Fruit fly (Drosophila melanogaster) whole organism, embryonic: ENCODE results near the gene Bhmt.

Experiments
- B-H1 ChIP-seq: fragments of 200-800 bp; sonication (Bioruptor generic); IDR thresholded peaks from 3 replicates; pipeline ENCODE4 v1.3.6; 2022; ENCODE audit warnings: missing biosample characterization, missing genetic modification characterization
- Blimp-1 ChIP-seq: fragments of 200-800 bp; sonication (Bioruptor generic); optimal IDR thresholded peaks from 3 replicates; lab custom pipeline; 2018; ENCODE audit warnings: missing biosample characterization, missing genetic modification characterization, mild to moderate bottlenecking, moderate library complexity, missing genetic modification reagents
- CG10267 ChIP-seq: fragments of 200-800 bp; sonication (Bioruptor generic); optimal IDR thresholded peaks from 2 replicates; lab custom pipeline; 2018; ENCODE audit warnings: missing biosample characterization, mild to moderate bottlenecking, missing genetic modification characterization, moderate library complexity
- CG10274 ChIP-seq: fragments of 200-800 bp; sonication (Bioruptor generic); optimal IDR thresholded peaks from 3 replicates; lab custom pipeline; 2017; ENCODE audit warnings: missing biosample characterization, mild to moderate bottlenecking, missing genetic modification characterization
- CG11398 ChIP-seq: fragments of 200-800 bp; sonication (Bioruptor generic); optimal IDR thresholded peaks from 2 replicates; lab custom pipeline; 2016; ENCODE audit warnings: missing biosample characterization, missing genetic modification characterization
- CG12104 ChIP-seq: fragments of 200-800 bp; sonication (Bioruptor generic); optimal IDR thresholded peaks from 3 replicates; lab custom pipeline; 2016; ENCODE audit warnings: missing biosample characterization, missing genetic modification characterization
- CG14710 ChIP-seq: fragments of 200-800 bp; sonication (Bioruptor generic); optimal IDR thresholded peaks from 3 replicates; lab custom pipeline; 2019; ENCODE audit warnings: missing biosample characterization, mild to moderate bottlenecking, missing genetic modification characterization, moderate library complexity
- CG14860 ChIP-seq: fragments of 200-800 bp; sonication (Bioruptor generic); IDR thresholded peaks from 3 replicates; pipeline ENCODE4 v1.3.6; 2022; ENCODE audit warnings: missing biosample characterization, missing genetic modification characterization; ENCODE audit not compliant: partially characterized antibody
- CG18262 ChIP-seq: fragments of 200-800 bp; optimal IDR thresholded peaks from 3 replicates; lab custom pipeline; 2019; ENCODE audit warnings: missing biosample characterization, mild to moderate bottlenecking, missing genetic modification characterization, moderate library complexity
- CG18764 ChIP-seq: fragments of 200-800 bp; sonication (Bioruptor generic); optimal IDR thresholded peaks from 3 replicates; lab custom pipeline; 2016; ENCODE audit warnings: missing biosample characterization, missing genetic modification characterization
- CG2116 ChIP-seq: fragments of 200-800 bp; sonication (Bioruptor generic); optimal IDR thresholded peaks from 3 replicates; lab custom pipeline; 2018; ENCODE audit warnings: missing biosample characterization, mild to moderate bottlenecking, missing genetic modification characterization
- CG3163 ChIP-seq: fragments of 200-800 bp; sonication (Bioruptor generic); optimal IDR thresholded peaks from 3 replicates; lab custom pipeline; 2016; ENCODE audit warnings: missing biosample characterization, missing genetic modification characterization
- CG32767 ChIP-seq: fragments of 200-800 bp; sonication (Bioruptor generic); IDR thresholded peaks from 2 replicates; pipeline ENCODE4 v1.3.6; 2022; ENCODE audit warnings: missing biosample characterization, missing genetic modification characterization
- CG3281 ChIP-seq: fragments of 200-800 bp; sonication (Bioruptor generic); optimal IDR thresholded peaks from 3 replicates; lab custom pipeline; 2017; ENCODE audit warnings: missing biosample characterization, mild to moderate bottlenecking, missing genetic modification characterization
- CG33557 ChIP-seq: fragments of 200-800 bp; sonication (Bioruptor generic); optimal IDR thresholded peaks from 2 replicates; lab custom pipeline; 2019; ENCODE audit warnings: missing biosample characterization, mild to moderate bottlenecking, missing genetic modification characterization, moderate library complexity
- CG34224 ChIP-seq: fragments of 200-800 bp; sonication (Bioruptor generic); IDR thresholded peaks from 3 replicates; pipeline ENCODE4 v1.3.6; 2022; ENCODE audit warnings: missing biosample characterization, missing genetic modification characterization; ENCODE audit not compliant: partially characterized antibody
- CG34422 ChIP-seq: fragments of 200-800 bp; sonication (Bioruptor generic); IDR thresholded peaks from 3 replicates; pipeline ENCODE4 v1.3.6; 2022; ENCODE audit warnings: missing biosample characterization, missing genetic modification characterization
- CG3726 ChIP-seq: fragments of 200-800 bp; sonication (Bioruptor generic); IDR thresholded peaks from 3 replicates; pipeline ENCODE4, ENCODE4 v1.3.6; 2022; ENCODE audit warnings: missing biosample characterization, missing genetic modification characterization
- CG3995 ChIP-seq: fragments of 200-800 bp; sonication (Bioruptor generic); optimal IDR thresholded peaks from 3 replicates; lab custom pipeline; 2016; ENCODE audit warnings: missing biosample characterization, missing genetic modification characterization
- CG4404 ChIP-seq: fragments of 200-800 bp; sonication (Bioruptor generic); IDR thresholded peaks from 2 replicates; pipeline ENCODE4 v1.3.6; 2022; ENCODE audit warnings: missing biosample characterization, missing genetic modification characterization
- CG5245 ChIP-seq: fragments of 200-800 bp; sonication (Bioruptor generic); optimal IDR thresholded peaks from 3 replicates; lab custom pipeline; 2016; ENCODE audit warnings: missing biosample characterization, missing genetic modification characterization
- CG6654 ChIP-seq: fragments of 200-800 bp; sonication (Bioruptor generic); optimal IDR thresholded peaks from 2 replicates; lab custom pipeline; 2017; ENCODE audit warnings: missing biosample characterization, mild to moderate bottlenecking, missing genetic modification characterization
- CG6689 ChIP-seq: fragments of 200-800 bp; sonication (Bioruptor generic); IDR thresholded peaks from 2 replicates; pipeline ENCODE4 v1.3.6; 2022; ENCODE audit warnings: missing biosample characterization, missing genetic modification characterization
- CG8765 ChIP-seq: fragments of 200-800 bp; sonication (Bioruptor generic); IDR thresholded peaks from 2 replicates; pipeline ENCODE4 v1.3.6; 2022; ENCODE audit warnings: missing biosample characterization, missing genetic modification characterization
- CG9727 ChIP-seq: fragments of 200-800 bp; sonication (Bioruptor generic); optimal IDR thresholded peaks from 3 replicates; lab custom pipeline; 2017; ENCODE audit warnings: missing biosample characterization, mild to moderate bottlenecking, missing genetic modification characterization
- Dip2 ChIP-seq: fragments of 200-800 bp; sonication (Bioruptor generic); IDR thresholded peaks from 2 replicates; pipeline ENCODE4 v1.3.6; 2022; ENCODE audit warnings: missing biosample characterization, missing genetic modification characterization
- Fer1 ChIP-seq: fragments of 200-800 bp; sonication (Bioruptor generic); optimal IDR thresholded peaks from 2 replicates; lab custom pipeline; 2017; ENCODE audit warnings: missing biosample characterization, mild to moderate bottlenecking, missing genetic modification characterization
- Lpt ChIP-seq: fragments of >200 bp; optimal IDR thresholded peaks from 2 replicates; lab custom pipeline; 2018; ENCODE audit warnings: missing biosample characterization, missing genetic modification characterization
- Mad ChIP-seq: fragments of 200-800 bp; sonication (Bioruptor generic); optimal IDR thresholded peaks from 2 replicates; lab custom pipeline; 2016; ENCODE audit warnings: missing biosample characterization, missing genetic modification characterization
- Stat92E ChIP-seq, 3 experiments: fragments of >200 bp in 2 of 3; fragments of 200-800 bp in 1 of 3; sonication (Bioruptor generic) in 1 of 3; optimal IDR thresholded peaks; 2 replicates each; lab custom pipeline; 2017 to 2019; ENCODE audit warnings: missing biosample characterization in 3 of 3, missing genetic modification characterization in 3 of 3, mild to moderate bottlenecking in 1 of 3, moderate library complexity in 1 of 3
- TFAM ChIP-seq: fragments of 200-800 bp; sonication (Bioruptor generic); optimal IDR thresholded peaks from 2 replicates; lab custom pipeline; 2017; ENCODE audit warnings: missing biosample characterization, missing genetic modification characterization, inconsistent platforms
- Trl ChIP-seq, 3 experiments: fragments of >200 bp in 2 of 3; fragments of 200-800 bp in 1 of 3; sonication (Bioruptor generic) in 1 of 3; optimal IDR thresholded peaks; 2 replicates in 1 of 3; 3 replicates in 2 of 3; lab custom pipeline; 2016 to 2017; ENCODE audit warnings: missing biosample characterization in 1 of 3, missing genetic modification characterization in 1 of 3
- bowl ChIP-seq: fragments of 200-800 bp; sonication (Bioruptor generic); IDR thresholded peaks from 2 replicates; pipeline ENCODE4 v1.3.6; 2022; ENCODE audit warnings: missing biosample characterization, missing genetic modification characterization
- cas ChIP-seq: fragments of 200-800 bp; sonication (Bioruptor generic); IDR thresholded peaks from 2 replicates; pipeline ENCODE4 v1.3.6; 2022; ENCODE audit warnings: missing biosample characterization, missing genetic modification characterization
- corto ChIP-seq: fragments of 200-800 bp; sonication (Bioruptor generic); optimal IDR thresholded peaks from 2 replicates; lab custom pipeline; 2016; ENCODE audit warnings: missing biosample characterization, mild to moderate bottlenecking, missing genetic modification characterization, moderate library complexity
- dmrt99B ChIP-seq: fragments of 200-800 bp; sonication (Bioruptor generic); optimal IDR thresholded peaks from 2 replicates; lab custom pipeline; 2018; ENCODE audit warnings: missing biosample characterization, mild to moderate bottlenecking, missing genetic modification characterization, moderate library complexity
- eyg ChIP-seq: fragments of 200-800 bp; sonication (Bioruptor generic); optimal IDR thresholded peaks from 3 replicates; lab custom pipeline; 2016; ENCODE audit warnings: missing biosample characterization, missing genetic modification characterization
- ham ChIP-seq: fragments of 200-800 bp; sonication (Bioruptor generic); IDR thresholded peaks from 2 replicates; pipeline ENCODE4 v1.3.6; 2022; ENCODE audit warnings: missing biosample characterization, missing genetic modification characterization
- hb ChIP-seq: fragments of 200-800 bp; sonication (Bioruptor generic); IDR thresholded peaks from 3 replicates; pipeline ENCODE4 v1.3.6; 2022; ENCODE audit warnings: missing biosample characterization, missing genetic modification characterization; ENCODE audit not compliant: partially characterized antibody
- lab ChIP-seq: fragments of 200-800 bp; sonication (Bioruptor generic); optimal IDR thresholded peaks from 3 replicates; lab custom pipeline; 2017; ENCODE audit warnings: missing biosample characterization, missing genetic modification characterization, mild to moderate bottlenecking, moderate library complexity, missing genetic modification reagents
- lmd ChIP-seq: fragments of 200-800 bp; sonication (Bioruptor generic); IDR thresholded peaks from 2 replicates; pipeline ENCODE4 v1.3.6; 2022; ENCODE audit warnings: missing biosample characterization, missing genetic modification characterization
- nerfin-2 ChIP-seq: fragments of 200-800 bp; sonication (Bioruptor generic); IDR thresholded peaks from 2 replicates; pipeline ENCODE4 v1.3.6; 2022; ENCODE audit warnings: missing biosample characterization, missing genetic modification characterization; ENCODE audit not compliant: partially characterized antibody
- onecut ChIP-seq: fragments of 200-800 bp; sonication (Bioruptor generic); IDR thresholded peaks from 2 replicates; pipeline ENCODE4 v1.3.6; 2022; ENCODE audit warnings: missing biosample characterization, missing genetic modification characterization
- ranshi ChIP-seq: fragments of 200-800 bp; sonication (Bioruptor generic); IDR thresholded peaks from 2 replicates; pipeline ENCODE4 v1.3.6; 2022; ENCODE audit warnings: missing biosample characterization, missing genetic modification characterization
- shn ChIP-seq: fragments of 200-800 bp; sonication (Bioruptor generic); optimal IDR thresholded peaks from 3 replicates; lab custom pipeline; 2016; ENCODE audit warnings: missing biosample characterization, missing genetic modification characterization
- slp2 ChIP-seq: fragments of 200-800 bp; sonication (Bioruptor generic); optimal IDR thresholded peaks from 2 replicates; lab custom pipeline; 2016; ENCODE audit warnings: missing biosample characterization, missing genetic modification characterization
- stwl ChIP-seq: fragments of 200-800 bp; sonication (Bioruptor generic); optimal IDR thresholded peaks from 3 replicates; lab custom pipeline; 2018; ENCODE audit warnings: missing biosample characterization, mild to moderate bottlenecking, missing genetic modification characterization, moderate library complexity
- ttk ChIP-seq: fragments of 200-800 bp; sonication (Bioruptor generic); IDR thresholded peaks from 2 replicates; pipeline ENCODE4 v2.1.2; 2022; ENCODE audit warnings: missing biosample characterization, missing genetic modification characterization
- tup ChIP-seq: fragments of 200-800 bp; sonication (Bioruptor generic); optimal IDR thresholded peaks from 2 replicates; lab custom pipeline; 2016; ENCODE audit warnings: missing biosample characterization, mild to moderate bottlenecking, missing genetic modification characterization, moderate library complexity
- zfh2 ChIP-seq: fragments of 200-800 bp; sonication (Bioruptor generic); optimal IDR thresholded peaks from 2 replicates; lab custom pipeline; 2016; ENCODE audit warnings: missing biosample characterization, missing genetic modification characterization

The Bhmt gene

DNA sequence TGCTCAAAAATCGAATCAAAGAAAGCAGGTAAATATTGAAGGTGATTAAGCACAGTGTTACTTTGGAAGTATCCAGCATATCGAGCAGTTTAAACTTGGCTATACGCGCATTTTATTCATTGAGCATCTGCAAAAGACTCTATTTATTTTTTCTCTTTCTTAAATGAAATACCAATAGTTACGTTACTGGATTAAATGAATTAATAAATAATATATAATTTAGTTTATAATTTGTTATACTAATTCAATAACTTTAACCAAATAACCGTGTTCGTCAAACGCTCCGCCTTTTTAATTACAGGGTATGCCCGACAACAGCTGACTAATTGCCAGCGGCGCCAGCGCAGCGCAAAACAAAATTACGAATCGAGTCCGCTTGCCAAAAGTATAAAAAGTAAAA is 9.7 kb upstream of the Bhmt start (continued):
- TF ChIP-seq Mad (GFP tag; lab: Kevin White, UChicago), result no peak
- no peak for TF ChIP-seq eyg (GFP tag; lab: Kevin White, UChicago)
- TF ChIP-seq ranshi (GFP tag; lab: Robert Waterston, UW), result peak; percentile 45; the same call in 1 of the 2 replicates
- no peak for TF ChIP-seq CG8765 (GFP tag; lab: Robert Waterston, UW)
- no peak for TF ChIP-seq CG3726
- TF ChIP-seq Dip2 (GFP tag; lab: Robert Waterston, UW), result no peak
- TF ChIP-seq nerfin-2 (GFP tag; lab: Robert Waterston, UW), result no peak
- TF ChIP-seq CG2116 (GFP tag; lab: Kevin White, UChicago), result peak; percentile 25
- TF ChIP-seq hb (GFP tag; lab: Robert Waterston, UW), result no peak
- TF ChIP-seq ham (GFP tag; lab: Robert Waterston, UW), result no peak
- TF ChIP-seq cas, result 0 out of 2 replicates have a peak, but pooled peaks have one; percentile 12
- TF ChIP-seq onecut (GFP tag; lab: Robert Waterston, UW), result no peak
- TF ChIP-seq CG4404 (GFP tag; lab: Robert Waterston, UW), result no peak
- TF ChIP-seq CG14710 (tag; lab: Kevin White, UChicago), result no peak
- peak; percentile 79 for TF ChIP-seq lab
- peak; percentile 19; the same call in 1 of the 3 replicates for TF ChIP-seq CG34422 (GFP tag; lab: Robert Waterston, UW)
- TF ChIP-seq Stat92E (GFP tag; optimal IDR thresholded peaks at IDR 0.05; lab: Kevin White, UChicago), result no peak
- no peak for TF ChIP-seq TFAM (GFP tag; lab: Kevin White, UChicago)
- no peak for TF ChIP-seq slp2 (GFP tag; lab: Kevin White, UChicago)
- no peak for TF ChIP-seq CG11398 (GFP tag; lab: Kevin White, UChicago)
- TF ChIP-seq Blimp-1 (GFP tag; lab: Kevin White, UChicago), result peak; percentile 27
- no peak for TF ChIP-seq CG18262
- no peak for TF ChIP-seq CG12104 (GFP tag; lab: Kevin White, UChicago)
- TF ChIP-seq B-H1 (GFP tag; lab: Robert Waterston, UW), result 0 out of 3 replicates have a peak, but pooled peaks have one; percentile 20
- TF ChIP-seq CG10274, result peak; percentile 19
- TF ChIP-seq CG6689 (GFP tag; lab: Robert Waterston, UW), result no peak
- no peak for TF ChIP-seq CG14860 (GFP tag; lab: Robert Waterston, UW)
- no peak for TF ChIP-seq CG3163
- no peak for TF ChIP-seq stwl
- no peak for TF ChIP-seq CG18764 (GFP tag; lab: Kevin White, UChicago)
- peak; percentile 66 for TF ChIP-seq Fer1
- no peak for TF ChIP-seq shn (GFP tag; lab: Kevin White, UChicago)
- TF ChIP-seq CG33557, result no peak
- TF ChIP-seq dmrt99B (tag; lab: Kevin White, UChicago), result peak; percentile 48
- TF ChIP-seq CG34224 (GFP tag; lab: Robert Waterston, UW), result no peak
- peak; percentile 48; the same call in 1 of the 2 replicates for TF ChIP-seq lmd (GFP tag; lab: Robert Waterston, UW)
- TF ChIP-seq CG3995 (GFP tag; lab: Kevin White, UChicago), result no peak
- no peak for TF ChIP-seq bowl
- no peak for TF ChIP-seq tup
- no peak for TF ChIP-seq CG9727 (GFP tag; lab: Kevin White, UChicago)
- TF ChIP-seq CG5245 (GFP tag; lab: Kevin White, UChicago), result no peak
- TF ChIP-seq CG3281 (GFP tag; lab: Kevin White, UChicago), result peak; percentile 71
- TF ChIP-seq ttk (GFP tag; lab: Robert Waterston, UW), result no peak
- no peak for TF ChIP-seq CG32767
- no peak for TF ChIP-seq Trl (optimal IDR thresholded peaks at IDR 0.05; lab: Kevin White, UChicago)
- TF ChIP-seq Trl (GFP tag; optimal IDR thresholded peaks at IDR 0.05; lab: Kevin White, UChicago), result no peak
- TF ChIP-seq zfh2 (GFP tag; lab: Kevin White, UChicago), result no peak
- no peak for TF ChIP-seq CG6654 (GFP tag; lab: Kevin White, UChicago)
- peak; percentile 3 for TF ChIP-seq CG10267 (tag; lab: Kevin White, UChicago)
- no peak for TF ChIP-seq corto (GFP tag; lab: Kevin White, UChicago)
- no peak for TF ChIP-seq Lpt (GFP tag; lab: Kevin White, UChicago)
